Fruit fly (Drosophila melanogaster) whole organism, prepupa: ENCODE results near the gene CG17129.

ENCODE experiments used
- CG11762 ChIP-seq: fragments of 200-800 bp; sonication (Bioruptor generic); optimal IDR thresholded peaks from 3 replicates; lab custom pipeline; 2016; ENCODE audit warnings: missing biosample characterization, missing genetic modification characterization; ENCODE audit not compliant: insufficient read depth
- CG15336 ChIP-seq: fragments of 200-800 bp; sonication (Bioruptor generic); IDR thresholded peaks from 2 replicates; pipeline ENCODE4 v1.3.6; 2022; ENCODE audit warnings: missing biosample characterization, missing genetic modification characterization
- CG3919 ChIP-seq: fragments of 200-800 bp; sonication (Bioruptor generic); optimal IDR thresholded peaks from 3 replicates; lab custom pipeline; 2016; ENCODE audit warnings: missing biosample characterization, missing genetic modification characterization
- CG6163 ChIP-seq: fragments of 200-800 bp; sonication (Bioruptor generic); IDR thresholded peaks from 3 replicates; pipeline ENCODE4 v1.3.6; 2022; ENCODE audit warnings: missing biosample characterization, missing genetic modification characterization
- CG7368 ChIP-seq: fragments of 200-800 bp; sonication (Bioruptor generic); optimal IDR thresholded peaks from 3 replicates; lab custom pipeline; 2016; ENCODE audit warnings: missing biosample characterization, missing genetic modification characterization
- Hr38 ChIP-seq: sonication (Bioruptor generic); optimal IDR thresholded peaks from 2 replicates; lab custom pipeline; 2016; ENCODE audit warnings: missing biosample characterization, missing genetic modification characterization
- Hr39 ChIP-seq: fragments of 200-800 bp; sonication (Bioruptor generic); optimal IDR thresholded peaks from 2 replicates; lab custom pipeline; 2016; ENCODE audit warnings: missing biosample characterization, missing genetic modification characterization
- dac ChIP-seq: fragments of 200-800 bp; sonication (Bioruptor generic); optimal IDR thresholded peaks from 2 replicates; lab custom pipeline; 2017; ENCODE audit warnings: missing biosample characterization, mild to moderate bottlenecking, missing genetic modification characterization
- fd85E ChIP-seq: fragments of 200-800 bp; sonication (Bioruptor generic); optimal IDR thresholded peaks from 3 replicates; lab custom pipeline; 2016; ENCODE audit warnings: missing biosample characterization, missing genetic modification characterization
- lz ChIP-seq: fragments of 200-800 bp; sonication (Bioruptor generic); optimal IDR thresholded peaks from 3 replicates; lab custom pipeline; 2016; ENCODE audit warnings: missing biosample characterization, missing genetic modification characterization
- net ChIP-seq: fragments of 200-800 bp; sonication (Bioruptor generic); optimal IDR thresholded peaks from 3 replicates; lab custom pipeline; 2016; ENCODE audit warnings: missing biosample characterization, missing genetic modification characterization
- spab ChIP-seq: fragments of 200-800 bp; sonication (Bioruptor generic); optimal IDR thresholded peaks from 2 replicates; lab custom pipeline; 2017; ENCODE audit warnings: missing biosample characterization, mild to moderate bottlenecking, missing genetic modification characterization, missing genetic modification reagents
- ss ChIP-seq, 2 experiments: fragments of 200-800 bp; sonication (Bioruptor generic); optimal IDR thresholded peaks; 2 replicates in 1 of 2; 3 replicates in 1 of 2; lab custom pipeline; 2017 to 2018; ENCODE audit warnings: mild to moderate bottlenecking in 2 of 2, missing biosample characterization in 2 of 2, missing genetic modification characterization in 2 of 2, moderate library complexity in 1 of 2
- svp ChIP-seq: fragments of 200-800 bp; sonication (Bioruptor generic); peaks from one replicate; lab custom pipeline; 2016; ENCODE audit warnings: missing biosample characterization, missing genetic modification characterization

dm6 chr3L:721026-721425 is 40.9 kb upstream of the CG17129 start:
- TF ChIP-seq CG6163 (GFP tag; lab: Robert Waterston, UW) (peak; percentile 83; the same call in 2 of the 3 replicates), dac (peak; percentile 56), CG3919 (GFP tag; lab: Kevin White, UChicago) (peak; percentile 41), spab (GFP tag; lab: Kevin White, UChicago) (no peak), Hr39 (GFP tag; lab: Kevin White, UChicago) (no peak), ss (GFP tag; optimal IDR thresholded peaks at IDR 0.05; lab: Kevin White, UChicago) (no peak), fd85E (GFP tag; lab: Kevin White, UChicago) (no peak), CG7368 (no peak), net (GFP tag; lab: Kevin White, UChicago) (no peak), CG11762 (GFP tag; lab: Kevin White, UChicago) (no peak), lz (peak; percentile 8), Hr38 (GFP tag; lab: Kevin White, UChicago) (no peak), svp (no peak), CG15336 (peak; percentile 87)
